Fruit fly (Drosophila melanogaster) whole organism, adult: Measurements from ENCODE around the gene Cpr72Eb.

Experiments used
- CG11617 ChIP-seq: fragments of 200-800 bp; sonication (Bioruptor generic); optimal IDR thresholded peaks from 2 replicates; lab custom pipeline; 2017; ENCODE audit warnings: mild to moderate bottlenecking, missing biosample characterization, missing genetic modification reagents, missing genetic modification characterization
- CG12768 ChIP-seq: fragments of 200-800 bp; sonication (Bioruptor generic); optimal IDR thresholded peaks from 2 replicates; lab custom pipeline; 2017; ENCODE audit warnings: missing biosample characterization, missing genetic modification characterization, mild to moderate bottlenecking, moderate library complexity, missing genetic modification reagents
- CG14711 ChIP-seq: fragments of 200-800 bp; sonication (Bioruptor generic); optimal IDR thresholded peaks from 2 replicates; lab custom pipeline; 2018; ENCODE audit warnings: missing biosample characterization, mild to moderate bottlenecking, missing genetic modification characterization, moderate library complexity
- CG1620 ChIP-seq: fragments of 200-800 bp; sonication (Bioruptor generic); optimal IDR thresholded peaks from 2 replicates; lab custom pipeline; 2016; ENCODE audit warnings: missing biosample characterization, missing genetic modification characterization
- CG33017 ChIP-seq: fragments of 200-800 bp; sonication (Bioruptor generic); optimal IDR thresholded peaks from 2 replicates; lab custom pipeline; 2018; ENCODE audit warnings: missing biosample characterization, mild to moderate bottlenecking, missing genetic modification characterization, moderate library complexity
- CG5204 ChIP-seq: fragments of 200-800 bp; sonication (Bioruptor generic); optimal IDR thresholded peaks from 2 replicates; lab custom pipeline; 2016; ENCODE audit warnings: missing biosample characterization, missing genetic modification characterization
- CG7045 ChIP-seq: fragments of 200-800 bp; sonication (Bioruptor generic); optimal IDR thresholded peaks from 2 replicates; lab custom pipeline; 2017; ENCODE audit warnings: missing biosample characterization, mild to moderate bottlenecking, missing genetic modification characterization
- CG7101 ChIP-seq: fragments of 200-800 bp; sonication (Bioruptor generic); optimal IDR thresholded peaks from 2 replicates; lab custom pipeline; 2018; ENCODE audit warnings: missing biosample characterization, mild to moderate bottlenecking, missing genetic modification characterization, moderate library complexity
- Clk ChIP-seq: fragments of 200-800 bp; sonication (Bioruptor generic); optimal IDR thresholded peaks from 2 replicates; lab custom pipeline; 2017; ENCODE audit warnings: missing biosample characterization, missing genetic modification characterization
- Crg-1 ChIP-seq: fragments of 200-800 bp; sonication (Bioruptor generic); optimal IDR thresholded peaks from 2 replicates; lab custom pipeline; 2016; ENCODE audit warnings: missing biosample characterization, missing genetic modification characterization
- Hr96 ChIP-seq: fragments of 200-800 bp; sonication (Bioruptor generic); optimal IDR thresholded peaks from 2 replicates; lab custom pipeline; 2016; ENCODE audit warnings: missing biosample characterization, missing genetic modification characterization
- Mnt ChIP-seq: fragments of 200-800 bp; sonication (Bioruptor generic); optimal IDR thresholded peaks from 2 replicates; lab custom pipeline; 2016; ENCODE audit warnings: missing biosample characterization, mild to moderate bottlenecking, missing genetic modification characterization
- bab1 ChIP-seq: fragments of 200-800 bp; sonication (Bioruptor generic); optimal IDR thresholded peaks from 3 replicates; lab custom pipeline; 2019; ENCODE audit warnings: missing biosample characterization, mild to moderate bottlenecking, missing genetic modification characterization, moderate library complexity
- cic ChIP-seq: fragments of 200-800 bp; sonication (Bioruptor generic); optimal IDR thresholded peaks from 2 replicates; lab custom pipeline; 2017; ENCODE audit warnings: missing biosample characterization, mild to moderate bottlenecking, missing genetic modification characterization, moderate library complexity
- cnc ChIP-seq, 2 experiments: fragments of >200 bp; optimal IDR thresholded peaks; 2 replicates each; lab custom pipeline; 2017
- kay ChIP-seq: fragments of 200-800 bp; sonication (Bioruptor generic); peaks from one replicate; lab custom pipeline; 2016; ENCODE audit warnings: missing biosample characterization, missing genetic modification characterization, borderline replicate concordance
- ovo ChIP-seq: fragments of 200-800 bp; sonication (Bioruptor generic); optimal IDR thresholded peaks from 2 replicates; lab custom pipeline; 2016; ENCODE audit warnings: missing biosample characterization, missing genetic modification characterization
- pad ChIP-seq: fragments of 200-800 bp; sonication (Bioruptor generic); optimal IDR thresholded peaks from 3 replicates; lab custom pipeline; 2017; ENCODE audit warnings: missing biosample characterization, missing genetic modification characterization, mild to moderate bottlenecking, moderate library complexity, missing genetic modification reagents
- tj ChIP-seq: fragments of 200-800 bp; sonication (Bioruptor generic); optimal IDR thresholded peaks from 3 replicates; lab custom pipeline; 2017; ENCODE audit warnings: missing biosample characterization, mild to moderate bottlenecking, missing genetic modification characterization, moderate library complexity
- toe ChIP-seq: fragments of 200-800 bp; sonication (Bioruptor generic); optimal IDR thresholded peaks from 2 replicates; lab custom pipeline; 2016; ENCODE audit warnings: missing biosample characterization, missing genetic modification characterization

The Cpr72Eb gene

dm6 chr3L:16339873-16340272 is 24.8 kb upstream of the Cpr72Eb start:
- TF ChIP-seq pad (GFP tag; lab: Kevin White, UChicago) (no peak), Mnt (GFP tag; lab: Kevin White, UChicago) (no peak), tj (GFP tag; lab: Kevin White, UChicago) (no peak), cic (GFP tag; lab: Kevin White, UChicago) (no peak), Crg-1 (GFP tag; lab: Kevin White, UChicago) (no peak), CG7101 (tag; lab: Kevin White, UChicago) (no peak), toe (GFP tag; lab: Kevin White, UChicago) (no peak), CG1620 (no peak), CG5204 (no peak), CG7045 (no peak)

- TF ChIP-seq CG5204 (no peak), Clk (GFP tag; lab: Kevin White, UChicago) (no peak), pad (GFP tag; lab: Kevin White, UChicago) (no peak), tj (GFP tag; lab: Kevin White, UChicago) (no peak), cnc (optimal IDR thresholded peaks at IDR 0.05; lab: Kevin White, UChicago) (no peak), Hr96 (no peak), CG33017 (no peak)
Measured at dm6 chr3L:16346023-16346422, 18.7 kb upstream of the Cpr72Eb start, which contains the start of gene CG33257. Gene CG33257 (plus strand): TSS chr3L:16346323.

- no peak for TF ChIP-seq Hr96
- no peak for TF ChIP-seq Mnt (GFP tag; lab: Kevin White, UChicago)
- TF ChIP-seq cnc (optimal IDR thresholded peaks at IDR 0.05; lab: Kevin White, UChicago) = no peak
- TF ChIP-seq ovo (GFP tag; lab: Kevin White, UChicago) = no peak
- no peak for TF ChIP-seq kay
- no peak for TF ChIP-seq bab1 (GFP tag; lab: Kevin White, UChicago)
- TF ChIP-seq CG5204 = no peak
- no peak for TF ChIP-seq Clk (GFP tag; lab: Kevin White, UChicago)
- no peak for TF ChIP-seq CG7045
- no peak for TF ChIP-seq CG33017
- TF ChIP-seq tj (GFP tag; lab: Kevin White, UChicago) = no peak
- TF ChIP-seq CG11617 (GFP tag; lab: Kevin White, UChicago) = no peak
- no peak for TF ChIP-seq toe (GFP tag; lab: Kevin White, UChicago)
- no peak for TF ChIP-seq CG14711
- TF ChIP-seq CG1620 = no peak
Measured at dm6 chr3L:16347914-16348313, 16.8 kb upstream of the Cpr72Eb start, which contains the start of gene mRpS34. Gene mRpS34 (plus strand): TSS chr3L:16348074.

- TF ChIP-seq CG5204 = no peak
- no peak for TF ChIP-seq Clk (GFP tag; lab: Kevin White, UChicago)
- TF ChIP-seq tj (GFP tag; lab: Kevin White, UChicago) = no peak
- TF ChIP-seq Hr96 = no peak
- TF ChIP-seq CG11617 (GFP tag; lab: Kevin White, UChicago) = no peak
- TF ChIP-seq cnc (optimal IDR thresholded peaks at IDR 0.05; lab: Kevin White, UChicago) = no peak
- no peak for TF ChIP-seq ovo (GFP tag; lab: Kevin White, UChicago)
- TF ChIP-seq Crg-1 (GFP tag; lab: Kevin White, UChicago) = no peak
- TF ChIP-seq Mnt (GFP tag; lab: Kevin White, UChicago) = no peak
- TF ChIP-seq CG12768 = no peak
- no peak for TF ChIP-seq kay
- TF ChIP-seq CG7101 (tag; lab: Kevin White, UChicago) = no peak
- TF ChIP-seq toe (GFP tag; lab: Kevin White, UChicago) = no peak
Measured at dm6 chr3L:16349686-16350085, 15.0 kb upstream of the Cpr72Eb start.

dm6 chr3L:16351770-16352429 is 12.8 kb upstream of the Cpr72Eb start, which contains the start of the genes Golgin104 and Tcs3:
Gene Golgin104 (minus strand): TSS chr3L:16351951.
Gene Tcs3 (plus strand): TSS chr3L:16351991.
- TF ChIP-seq bab1 (GFP tag; lab: Kevin White, UChicago) = peak; percentile 57
- no peak for TF ChIP-seq ovo (GFP tag; lab: Kevin White, UChicago)

- TF ChIP-seq CG5204 (no peak), kay (no peak), CG7045 (no peak), CG12768 (no peak), toe (GFP tag; lab: Kevin White, UChicago) (no peak)
Measured at dm6 chr3L:16354197-16354596, 10.5 kb upstream of the Cpr72Eb start, which contains the start of gene Pdh. Gene Pdh (minus strand): TSS chr3L:16354297.

- TF ChIP-seq kay (peak; percentile 88), cnc (optimal IDR thresholded peaks at IDR 0.05; lab: Kevin White, UChicago) (no peak), Mnt (GFP tag; lab: Kevin White, UChicago) (peak; percentile 14), CG33017 (peak; percentile 7), Crg-1 (GFP tag; lab: Kevin White, UChicago) (no peak), CG7101 (tag; lab: Kevin White, UChicago) (peak; percentile 13), CG12768 (peak; percentile 18)
Measured at dm6 chr3L:16356171-16356765, 8.4 kb upstream of the Cpr72Eb start.
